Fruit fly (Drosophila melanogaster): Measurements from ENCODE around the gene INPP5E.

Gene INPP5E

dm6 chr3L:12305896-12306295 is 28.4 kb downstream of the INPP5E start (continued):
- TF ChIP-seq NK7.1 (GFP tag; optimal IDR thresholded peaks at IDR 0.05): no peak
- TF ChIP-seq croc (GFP tag; conservative IDR thresholded peaks at IDR 0.05): peak; percentile 34; the same call in 1 of the 3 replicates
- TF ChIP-seq tll (GFP tag; optimal IDR thresholded peaks at IDR 0.05): no peak
- no peak for TF ChIP-seq Lhr (GFP tag; optimal IDR thresholded peaks at IDR 0.05)
- TF ChIP-seq Stat92E (GFP tag; optimal IDR thresholded peaks at IDR 0.05): no peak
- TF ChIP-seq Jarid2 (GFP tag; optimal IDR thresholded peaks at IDR 0.05): no peak
- TF ChIP-seq Awh (GFP tag; IDR thresholded peaks at IDR 0.05): no peak
- TF ChIP-seq grau (tag; optimal IDR thresholded peaks at IDR 0.05): peak; percentile 44
- peak; percentile 38 for TF ChIP-seq CG7839 (tag; optimal IDR thresholded peaks at IDR 0.05)
- no peak for TF ChIP-seq CG2889 (GFP tag; IDR thresholded peaks at IDR 0.05)
- no peak for TF ChIP-seq pho (GFP tag; optimal IDR thresholded peaks at IDR 0.05)
- no peak for TF ChIP-seq gsb (GFP tag; IDR thresholded peaks at IDR 0.05)
- no peak for TF ChIP-seq klu (GFP tag; IDR thresholded peaks at IDR 0.05)
- TF ChIP-seq rib (GFP tag; IDR thresholded peaks at IDR 0.05): no peak
- no peak for TF ChIP-seq nau (GFP tag; optimal IDR thresholded peaks at IDR 0.05)
- TF ChIP-seq D19A (tag; optimal IDR thresholded peaks at IDR 0.05): no peak
- no peak for TF ChIP-seq nerfin-1 (tag; optimal IDR thresholded peaks at IDR 0.05)
- TF ChIP-seq wor (GFP tag; IDR thresholded peaks at IDR 0.05): no peak
- no peak for TF ChIP-seq Hsf (GFP tag; optimal IDR thresholded peaks at IDR 0.05)
- TF ChIP-seq ATbp (GFP tag; optimal IDR thresholded peaks at IDR 0.05): peak; percentile 2
- no peak for TF ChIP-seq CG2875 (GFP tag; optimal IDR thresholded peaks at IDR 0.05)
- TF ChIP-seq CG13775 (GFP tag; optimal IDR thresholded peaks at IDR 0.05): no peak
- no peak for TF ChIP-seq Bteb2 (GFP tag; optimal IDR thresholded peaks at IDR 0.05)
- no peak for TF ChIP-seq odd (GFP tag; optimal IDR thresholded peaks at IDR 0.05)
- no peak for TF ChIP-seq tgo (GFP tag; IDR thresholded peaks at IDR 0.05)
- TF ChIP-seq ewg (GFP tag; optimal IDR thresholded peaks at IDR 0.05): no peak
- TF ChIP-seq Atf6 (GFP tag; IDR thresholded peaks at IDR 0.05): no peak
- no peak for TF ChIP-seq chif (GFP tag; optimal IDR thresholded peaks at IDR 0.05)
- no peak for TF ChIP-seq CG12071 (GFP tag; optimal IDR thresholded peaks at IDR 0.05)
- TF ChIP-seq HLH4C (GFP tag; IDR thresholded peaks at IDR 0.05; ENCODE audit: partially characterized antibody): no peak
- no peak for TF ChIP-seq Ets65A (GFP tag)
- TF ChIP-seq Hr39 (optimal IDR thresholded peaks at IDR 0.05): no peak
- TF ChIP-seq sisA (GFP tag; IDR thresholded peaks at IDR 0.05): no peak; the same call in 1 of the 2 replicates
- TF ChIP-seq CG42726 (GFP tag; IDR thresholded peaks at IDR 0.05; ENCODE audit: partially characterized antibody): no peak
- TF ChIP-seq Ptx1 (GFP tag; IDR thresholded peaks at IDR 0.05): peak; percentile 18; the same call in 1 of the 2 replicates
- no peak for TF ChIP-seq Tbp (GFP tag; optimal IDR thresholded peaks at IDR 0.05)
- no peak for TF ChIP-seq nerfin-2 (GFP tag; IDR thresholded peaks at IDR 0.05; ENCODE audit: partially characterized antibody)
- no peak for TF ChIP-seq eyg (GFP tag; optimal IDR thresholded peaks at IDR 0.05)
- TF ChIP-seq zfh1 (GFP tag; IDR thresholded peaks at IDR 0.05): no peak
- TF ChIP-seq PHDP (tag; optimal IDR thresholded peaks at IDR 0.05): peak; percentile 36
- no peak for TF ChIP-seq CG1233 (GFP tag; optimal IDR thresholded peaks at IDR 0.05)
- TF ChIP-seq Bdp1 (GFP tag; optimal IDR thresholded peaks at IDR 0.05): no peak
- no peak for TF ChIP-seq Hmr (GFP tag; optimal IDR thresholded peaks at IDR 0.05)
- no peak for TF ChIP-seq ci (GFP tag; IDR thresholded peaks at IDR 0.05)
- peak; percentile 40; the same call in 1 of the 3 replicates for TF ChIP-seq row (GFP tag; IDR thresholded peaks at IDR 0.05)
- TF ChIP-seq Rfx (GFP tag; IDR thresholded peaks at IDR 0.05): no peak
- peak; percentile 42 for TF ChIP-seq CG11504 (tag; optimal IDR thresholded peaks at IDR 0.05)
- TF ChIP-seq ac (GFP tag; optimal IDR thresholded peaks at IDR 0.05): no peak
- no peak for TF ChIP-seq trh (GFP tag; optimal IDR thresholded peaks at IDR 0.05)
- TF ChIP-seq Sox102F (GFP tag; optimal IDR thresholded peaks at IDR 0.05): peak; percentile 31
- TF ChIP-seq usp (GFP tag; optimal IDR thresholded peaks at IDR 0.05): no peak
- TF ChIP-seq CG17385 (GFP tag; optimal IDR thresholded peaks at IDR 0.05): peak; percentile 12

Measured in whole organism, embryonic.